Fruit fly (Drosophila melanogaster): ENCODE results near the gene CG9451.
"Not testable (repeated sequence)": the region's sequence is repeated elsewhere in the genome, so short reads cannot be mapped to it uniquely, and the experiment has no call there.

The CG9451 gene

DNA sequence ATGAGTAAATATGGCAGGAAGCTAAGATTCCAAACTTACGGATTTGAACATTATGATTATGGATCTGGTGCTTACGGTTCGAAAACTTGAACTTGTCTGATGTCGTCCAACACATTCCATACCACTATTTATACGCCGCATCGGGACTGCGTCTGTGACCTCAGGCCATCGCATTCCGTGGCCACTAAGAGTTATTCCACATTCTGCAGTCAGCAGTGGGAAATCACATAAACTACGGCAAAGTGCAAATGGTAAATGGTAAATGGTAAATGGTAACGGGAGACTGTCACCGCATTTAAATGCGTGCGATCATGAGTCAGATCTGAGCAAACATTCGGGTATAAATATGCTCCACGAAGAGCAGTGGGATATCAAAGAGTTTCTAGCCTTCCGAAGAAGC, 33.6 kb downstream of the CG9451 start, which contains the start of the genes CG14096 and CG32214:
Gene CG14096, minus strand, starts transcription at position 101 of the 400 bp plus-strand sequence.
Gene CG32214, plus strand, starts transcription at position 368 of the 400 bp plus-strand sequence.
- not testable (repeated sequence) for TF ChIP-seq kay (GFP tag; optimal IDR thresholded peaks at IDR 0.05); CG3838 (GFP tag; optimal IDR thresholded peaks at IDR 0.05); CG17361 (GFP tag; IDR thresholded peaks at IDR 0.05)

DNA sequence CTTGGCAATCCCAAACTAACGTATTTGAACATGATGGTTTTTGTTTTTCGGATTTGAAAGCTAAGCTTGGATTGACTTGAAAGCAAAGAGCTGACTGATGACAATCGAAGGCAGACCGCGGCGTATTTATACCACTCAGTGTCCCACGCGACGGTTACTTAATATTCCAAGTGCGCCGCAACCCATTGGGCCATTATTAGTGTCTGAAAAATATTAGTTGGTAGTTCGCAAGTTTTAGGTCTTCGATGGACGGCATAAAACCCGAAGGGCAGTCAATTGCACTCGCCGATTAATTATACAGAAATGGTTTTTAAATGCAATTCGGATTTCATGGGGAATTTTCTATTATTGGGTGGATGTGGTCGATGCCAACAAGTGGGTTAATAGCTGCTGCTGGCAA, 35.9 kb downstream of the CG9451 start, which contains the start of gene CG14095:
Gene CG14095, minus strand, starts transcription at position 101 of the 400 bp plus-strand sequence.
- TF ChIP-seq CG10274 (GFP tag; optimal IDR thresholded peaks at IDR 0.05) = no peak
